Worm (Caenorhabditis elegans) whole organism, L1 larva: ENCODE results near the gene C35B1.2.
"Not testable (repeated sequence)": the region's sequence is repeated elsewhere in the genome, so short reads cannot be mapped to it uniquely, and the experiment has no call there.

Experiments
- F16B12.6 ChIP-seq: fragments of 150-350 bp; optimal IDR thresholded peaks from 2 replicates; lab custom pipeline; 2014; ENCODE audit warnings: missing biosample characterization, missing genetic modification characterization
- aha-1 ChIP-seq: fragments of 150-350 bp; optimal IDR thresholded peaks from 2 replicates; lab custom pipeline; 2014; ENCODE audit warnings: missing biosample characterization, missing genetic modification characterization
- aly-2 ChIP-seq: fragments of 150-350 bp; optimal IDR thresholded peaks from 2 replicates; lab custom pipeline; 2014; ENCODE audit warnings: missing biosample characterization, missing genetic modification characterization
- ama-1 ChIP-seq: fragments of 150-350 bp; optimal IDR thresholded peaks from 2 replicates; lab custom pipeline; 2014
- ceh-63 ChIP-seq: fragments of 200-800 bp; sonication (Bioruptor generic); optimal IDR thresholded peaks from 2 replicates; lab custom pipeline; 2018; ENCODE audit warnings: mild to moderate bottlenecking, missing genetic modification characterization, missing compliant biosample characterization
- ceh-8 ChIP-seq: fragments of 200-800 bp; sonication (Bioruptor generic); optimal IDR thresholded peaks from 2 replicates; lab custom pipeline; 2018; ENCODE audit warnings: mild to moderate bottlenecking, missing genetic modification characterization, moderate library complexity, missing compliant biosample characterization
- ceh-82 ChIP-seq, 3 experiments: fragments of 150-350 bp in 1 of 3; sonication (generic microtip) in 2 of 3; optimal IDR thresholded peaks; 2 replicates each; lab custom pipeline; 2014 to 2017; ENCODE audit warnings: missing biosample characterization in 3 of 3, missing genetic modification characterization in 3 of 3
- ceh-88 ChIP-seq: fragments of 200-800 bp; sonication (Bioruptor generic); IDR thresholded peaks from 2 replicates; pipeline ENCODE4 v1.3.6; 2022; ENCODE audit warnings: missing genetic modification characterization, missing compliant biosample characterization
- ces-1 ChIP-seq: fragments of 150-350 bp; optimal IDR thresholded peaks from 2 replicates; lab custom pipeline; 2014; ENCODE audit warnings: missing biosample characterization, missing genetic modification reagents, missing genetic modification characterization
- dpl-1 ChIP-seq, 3 experiments: fragments of 150-350 bp in 2 of 3; sonication (generic microtip) in 1 of 3; optimal IDR thresholded peaks; 2 replicates each; lab custom pipeline; 2014 to 2017; ENCODE audit warnings: missing biosample characterization in 3 of 3, missing genetic modification characterization in 3 of 3, missing genetic modification reagents in 3 of 3
- efl-1 ChIP-seq, 4 experiments: fragments of 150-350 bp; optimal IDR thresholded peaks in 3 of 4; peaks in 1 of 4; 1 replicate in 1 of 4; 2 replicates in 3 of 4; lab custom pipeline; 2014; ENCODE audit warnings: missing biosample characterization in 2 of 4, missing genetic modification characterization in 2 of 4, missing genetic modification reagents in 2 of 4
- efl-3 ChIP-seq: fragments of 200-800 bp; sonication (Bioruptor generic); optimal IDR thresholded peaks from 2 replicates; lab custom pipeline; 2018; ENCODE audit warnings: mild to moderate bottlenecking, missing genetic modification characterization, missing compliant biosample characterization
- egl-13 ChIP-seq: sonication (generic microtip); optimal IDR thresholded peaks from 2 replicates; lab custom pipeline; 2016; ENCODE audit warnings: missing genotype, missing genetic modification reagents, missing genetic modification characterization, missing compliant biosample characterization
- elt-2 ChIP-seq: sonication (generic microtip); optimal IDR thresholded peaks from 2 replicates; lab custom pipeline; 2016; ENCODE audit warnings: missing genetic modification characterization, mild to moderate bottlenecking, inconsistent platforms, missing compliant biosample characterization, missing genetic modification reagents
- elt-3 ChIP-seq, 6 experiments: fragments of 150-350 bp in 1 of 6; sonication (generic microtip); optimal IDR thresholded peaks; 2 replicates each; lab custom pipeline; 2017 to 2018; ENCODE audit warnings: missing biosample characterization in 6 of 6, missing genetic modification characterization in 6 of 6, inconsistent platforms in 1 of 6
- fkh-4 ChIP-seq: sonication (generic microtip); optimal IDR thresholded peaks from 2 replicates; lab custom pipeline; 2016; ENCODE audit warnings: missing compliant biosample characterization, missing genetic modification characterization, borderline replicate concordance
- fos-1 ChIP-seq: fragments of 150-350 bp; optimal IDR thresholded peaks from 2 replicates; lab custom pipeline; 2014; ENCODE audit warnings: missing biosample characterization, missing genetic modification characterization
- hlh-17 ChIP-seq: fragments of 200-800 bp; sonication (Bioruptor generic); optimal IDR thresholded peaks from 2 replicates; lab custom pipeline; 2018; ENCODE audit warnings: missing genetic modification characterization, mild to moderate bottlenecking, missing compliant biosample characterization, moderate library complexity, borderline replicate concordance
- hlh-4 ChIP-seq: sonication (generic microtip); optimal IDR thresholded peaks from 2 replicates; lab custom pipeline; 2016; ENCODE audit warnings: mild to moderate bottlenecking, missing genetic modification characterization, missing compliant biosample characterization
- hpl-2 ChIP-seq: fragments of 150-350 bp; optimal IDR thresholded peaks from 2 replicates; lab custom pipeline; 2014; ENCODE audit warnings: missing biosample characterization, missing genetic modification reagents, missing genetic modification characterization
- irx-1 ChIP-seq: sonication (generic microtip); optimal IDR thresholded peaks from 2 replicates; lab custom pipeline; 2016; ENCODE audit warnings: missing genetic modification characterization, missing compliant biosample characterization
- jun-1 ChIP-seq: fragments of 150-350 bp; optimal IDR thresholded peaks from 2 replicates; lab custom pipeline; 2014; ENCODE audit warnings: missing biosample characterization, missing genetic modification reagents, missing genetic modification characterization
- lin-13 ChIP-seq: fragments of 150-350 bp; optimal IDR thresholded peaks from 2 replicates; lab custom pipeline; 2014; ENCODE audit warnings: missing biosample characterization, missing genetic modification reagents, missing genetic modification characterization
- lin-15B ChIP-seq: fragments of 150-350 bp; sonication (generic microtip); optimal IDR thresholded peaks from 3 replicates; lab custom pipeline; 2014; ENCODE audit warnings: missing biosample characterization, missing genetic modification characterization
- lin-39 ChIP-seq: fragments of 150-350 bp; optimal IDR thresholded peaks from 2 replicates; lab custom pipeline; 2014; ENCODE audit warnings: missing biosample characterization, missing genetic modification reagents, missing genetic modification characterization
- lsy-2 ChIP-seq, 2 experiments: fragments of 150-350 bp; optimal IDR thresholded peaks; 2 replicates each; lab custom pipeline; 2014; ENCODE audit warnings: missing biosample characterization in 2 of 2, missing genetic modification characterization in 2 of 2
- mdl-1 ChIP-seq, 2 experiments: fragments of 150-350 bp; optimal IDR thresholded peaks; 2 replicates each; lab custom pipeline; 2014 to 2017; ENCODE audit warnings: missing biosample characterization in 2 of 2, missing genetic modification characterization in 2 of 2, inconsistent platforms in 1 of 2
- mef-2 ChIP-seq: fragments of 150-350 bp; optimal IDR thresholded peaks from 2 replicates; lab custom pipeline; 2014; ENCODE audit warnings: missing biosample characterization, missing genetic modification characterization
- nhr-11 ChIP-seq: fragments of 150-350 bp; optimal IDR thresholded peaks from 2 replicates; lab custom pipeline; 2014; ENCODE audit warnings: missing biosample characterization, missing genetic modification characterization
- nhr-19 ChIP-seq: fragments of 200-800 bp; sonication (Bioruptor generic); conservative IDR thresholded peaks from 2 replicates; pipeline ENCODE4 v1.3.6; 2022; ENCODE audit warnings: missing genetic modification characterization, missing compliant biosample characterization
- nhr-20 ChIP-seq: sonication (generic microtip); optimal IDR thresholded peaks from 2 replicates; lab custom pipeline; 2016; ENCODE audit warnings: mild to moderate bottlenecking, missing genetic modification characterization, missing compliant biosample characterization
- nhr-28 ChIP-seq: fragments of 150-350 bp; optimal IDR thresholded peaks from 2 replicates; lab custom pipeline; 2014; ENCODE audit warnings: missing biosample characterization, missing genetic modification characterization
- nhr-77 ChIP-seq: fragments of 150-350 bp; optimal IDR thresholded peaks from 2 replicates; lab custom pipeline; 2014; ENCODE audit warnings: missing biosample characterization, missing genetic modification characterization
- nhr-84 ChIP-seq: sonication (generic microtip); optimal IDR thresholded peaks from 2 replicates; lab custom pipeline; 2017; ENCODE audit warnings: missing biosample characterization, missing genetic modification characterization
- nhr-90 ChIP-seq: sonication (generic microtip); optimal IDR thresholded peaks from 2 replicates; lab custom pipeline; 2016; ENCODE audit warnings: mild to moderate bottlenecking, missing genetic modification characterization, missing compliant biosample characterization; ENCODE audit not compliant: poor library complexity
- pag-3 ChIP-seq: sonication (generic microtip); optimal IDR thresholded peaks from 2 replicates; lab custom pipeline; 2017; ENCODE audit warnings: missing genetic modification characterization, mild to moderate bottlenecking, missing compliant biosample characterization, antibody characterized with exemption, borderline replicate concordance; ENCODE audit not compliant: insufficient read depth
- pax-3 ChIP-seq: fragments of 200-800 bp; sonication (Bioruptor generic); optimal IDR thresholded peaks from 2 replicates; lab custom pipeline; 2018; ENCODE audit warnings: mild to moderate bottlenecking, missing genetic modification characterization, moderate library complexity, missing compliant biosample characterization
- sox-4 ChIP-seq: sonication (generic microtip); optimal IDR thresholded peaks from 2 replicates; lab custom pipeline; 2016; ENCODE audit warnings: missing genetic modification characterization, missing compliant biosample characterization
- sup-37 ChIP-seq: fragments of 200-800 bp; sonication (Bioruptor generic); optimal IDR thresholded peaks from 2 replicates; lab custom pipeline; 2018; ENCODE audit warnings: mild to moderate bottlenecking, missing genetic modification characterization, missing compliant biosample characterization
- tbx-2 ChIP-seq: sonication (generic microtip); optimal IDR thresholded peaks from 2 replicates; lab custom pipeline; 2016; ENCODE audit warnings: missing genetic modification characterization, missing compliant biosample characterization
- unc-98 ChIP-seq: fragments of 200-800 bp; sonication (Bioruptor generic); IDR thresholded peaks from 2 replicates; pipeline ENCODE4 v1.3.6; 2022; ENCODE audit warnings: missing genetic modification characterization, missing compliant biosample characterization
- ztf-11 ChIP-seq, 2 experiments: sonication (generic microtip); optimal IDR thresholded peaks; 2 replicates each; lab custom pipeline; 2016 to 2017; ENCODE audit warnings: missing genetic modification characterization in 2 of 2, missing biosample characterization in 1 of 2, missing compliant biosample characterization in 1 of 2

Gene C35B1.2

ce11 chrIV:4142986-4143385 lies 57.0 kb downstream of the C35B1.2 start, which contains the start of gene F49F1.12:
Gene F49F1.12 (minus strand): TSS chrIV:4143086.
- TF ChIP-seq irx-1; nhr-77; tbx-2 (tag; lab: Kevin White, UChicago): not testable (repeated sequence)

- TF ChIP-seq egl-13 (tag; lab: Kevin White, UChicago) (no peak), pax-3 (tag; lab: Kevin White, UChicago) (no peak), ama-1 (lab: Kevin White, UChicago) (no peak), ceh-63 (GFP tag; lab: Kevin White, UChicago) (no peak), lin-39 (tag; lab: Kevin White, UChicago) (no peak), jun-1 (tag; lab: Kevin White, UChicago) (no peak), lin-13 (GFP tag; lab: Kevin White, UChicago) (no peak), fos-1 (tag; lab: Kevin White, UChicago) (no peak), unc-98 (GFP tag; lab: Robert Waterston, UW) (no peak), irx-1 (no peak), ceh-8 (no peak), hlh-17 (GFP tag; lab: Kevin White, UChicago) (no peak), pag-3 (tag; lab: Kevin White, UChicago) (no peak), efl-1 (optimal IDR thresholded peaks at IDR 0.05; lab: Kevin White, UChicago) (no peak), efl-1 (GFP tag; optimal IDR thresholded peaks at IDR 0.05 in 1 of 2; lab: Kevin White, UChicago) (no peak), nhr-19 (GFP tag; lab: Robert Waterston, UW) (no peak), nhr-11 (tag; lab: Kevin White, UChicago) (no peak), mdl-1 (tag; optimal IDR thresholded peaks at IDR 0.05; lab: Kevin White, UChicago) (no peak), lsy-2 (tag; optimal IDR thresholded peaks at IDR 0.05; lab: Kevin White, UChicago) (no peak), aha-1 (tag; lab: Kevin White, UChicago) (no peak), ces-1 (GFP tag; lab: Kevin White, UChicago) (no peak)
- TF ChIP-seq, all 84 proteins: peak for 0
These were observed 58.8 kb downstream of the C35B1.2 start, which contains the start of gene R07C12.3 for ce11 chrIV:4144784-4145183. Gene R07C12.3 (plus strand): TSS chrIV:4145084.

ce11 chrIV:4147891-4148290 lies 61.9 kb downstream of the C35B1.2 start:
- TF ChIP-seq sup-37 (GFP tag; lab: Kevin White, UChicago) (no peak), ceh-88 (no peak), nhr-20 (no peak), efl-3 (no peak), aly-2 (tag; lab: Kevin White, UChicago) (no peak), sox-4 (no peak), dpl-1 (GFP tag; optimal IDR thresholded peaks at IDR 0.05; lab: Kevin White, UChicago) (no peak), lin-15B (tag; lab: Kevin White, UChicago) (no peak), ztf-11 (tag; optimal IDR thresholded peaks at IDR 0.05; lab: Kevin White, UChicago) (no peak), nhr-90 (tag; lab: Kevin White, UChicago) (peak; percentile 1), jun-1 (tag; lab: Kevin White, UChicago) (peak; percentile 34), hlh-4 (no peak), hpl-2 (no peak), mef-2 (tag; lab: Kevin White, UChicago) (no peak), ama-1 (lab: Kevin White, UChicago) (no peak), F16B12.6 (tag; lab: Kevin White, UChicago) (no peak), ceh-8 (no peak), nhr-28 (no peak), efl-1 (optimal IDR thresholded peaks at IDR 0.05; lab: Kevin White, UChicago) (no peak), efl-1 (GFP tag; optimal IDR thresholded peaks at IDR 0.05 in 1 of 2; lab: Kevin White, UChicago) (peak in 1 of 2 experiments; percentile 38), elt-3 (tag; optimal IDR thresholded peaks at IDR 0.05; lab: Kevin White, UChicago) (no peak), fkh-4 (no peak), elt-2 (tag; lab: Kevin White, UChicago) (peak; percentile 92), lin-39 (tag; lab: Kevin White, UChicago) (no peak), nhr-84 (tag; lab: Kevin White, UChicago) (no peak), ceh-82 (tag; optimal IDR thresholded peaks at IDR 0.05; lab: Kevin White, UChicago) (no peak), egl-13 (tag; lab: Kevin White, UChicago) (no peak)
